Worm (Caenorhabditis elegans): ENCODE measurements around the gene sra-29.

DNA sequence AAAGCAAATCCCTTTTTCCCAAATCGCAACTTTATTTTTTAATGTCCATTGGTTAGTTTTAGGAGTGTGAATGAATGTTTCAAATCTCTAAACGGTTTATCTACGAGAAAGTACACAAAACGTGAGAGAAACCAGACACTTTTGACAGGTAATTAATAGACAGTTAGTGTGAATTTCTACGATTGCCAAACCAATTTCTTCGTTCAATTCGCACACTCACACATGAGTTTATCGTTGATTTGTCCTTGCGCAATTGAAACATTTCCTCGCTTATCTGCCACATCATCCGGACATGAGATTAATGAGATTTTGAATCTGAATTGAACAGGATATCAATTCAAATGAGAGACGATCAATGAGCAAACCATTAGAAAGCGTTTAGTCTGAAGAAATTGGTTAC lies 34.7 kb upstream of the sra-29 start:
- TF ChIP-seq sea-1 (GFP tag; conservative IDR thresholded peaks at IDR 0.05) (no peak), hmg-4 (GFP tag; optimal IDR thresholded peaks at IDR 0.05) (no peak), tbx-11 (GFP tag; IDR thresholded peaks at IDR 0.05) (no peak), ama-1 (optimal IDR thresholded peaks at IDR 0.05) (no peak), ets-7 (tag; optimal IDR thresholded peaks at IDR 0.05) (no peak), F13C5.2 (tag; optimal IDR thresholded peaks at IDR 0.05) (no peak), flt-1 (GFP tag; IDR thresholded peaks at IDR 0.05) (no peak), tra-4 (tag; optimal IDR thresholded peaks at IDR 0.05) (no peak), ceh-13 (GFP tag; optimal IDR thresholded peaks at IDR 0.05) (no peak), aly-1 (tag; optimal IDR thresholded peaks at IDR 0.05) (no peak), hmbx-1 (tag; optimal IDR thresholded peaks at IDR 0.05) (no peak)
